Fruit fly (Drosophila melanogaster): ENCODE results near the gene CG31688.

Gene CG31688

DNA sequence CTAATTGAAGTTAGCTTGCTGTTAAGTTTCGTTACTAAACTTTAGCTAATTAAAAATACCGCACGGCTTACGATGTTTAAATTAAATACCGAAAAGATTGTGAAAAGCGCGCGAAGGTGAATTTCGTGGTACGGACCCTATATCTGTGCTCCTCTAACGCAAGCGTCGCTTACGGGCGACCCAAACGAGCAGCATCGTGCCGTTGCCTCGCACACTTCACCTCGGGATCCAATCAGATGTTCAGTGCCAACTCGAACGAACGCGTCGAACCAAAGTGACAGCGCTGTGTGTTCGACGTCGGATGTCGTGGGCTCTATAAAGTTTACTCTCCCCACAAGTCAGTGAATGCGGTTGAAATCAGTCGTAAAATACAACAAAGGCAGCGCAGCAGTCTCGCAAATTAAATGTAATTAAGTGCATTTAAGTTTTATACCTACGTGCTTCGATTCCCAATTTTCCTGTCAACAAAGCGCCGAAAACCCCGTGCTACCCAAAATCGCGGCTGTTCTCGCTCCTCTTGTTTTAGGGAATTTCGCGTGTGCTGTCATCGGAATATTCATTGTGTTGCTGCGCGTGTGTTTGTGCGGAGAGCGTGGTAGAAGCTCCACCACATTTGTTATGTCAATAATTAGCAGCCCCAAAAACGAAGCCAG, 2.9 kb downstream of the CG31688 start (continued):
- no peak for TF ChIP-seq CG6854 (GFP tag; optimal IDR thresholded peaks at IDR 0.05)
- no peak for TF ChIP-seq jumu (GFP tag; optimal IDR thresholded peaks at IDR 0.05)
- TF ChIP-seq Fer2 (tag; optimal IDR thresholded peaks at IDR 0.05): no peak
- TF ChIP-seq CG10565 (GFP tag; optimal IDR thresholded peaks at IDR 0.05): no peak
- TF ChIP-seq Optix (GFP tag; IDR thresholded peaks at IDR 0.05): no peak
- no peak for TF ChIP-seq Oaz (GFP tag; IDR thresholded peaks at IDR 0.05)
- no peak for TF ChIP-seq chn (GFP tag; optimal IDR thresholded peaks at IDR 0.05)
- TF ChIP-seq Dll (GFP tag; IDR thresholded peaks at IDR 0.05; ENCODE audit: partially characterized antibody): peak; percentile 35; the same call in 1 of the 4 replicates
- no peak for TF ChIP-seq CG1603 (tag; optimal IDR thresholded peaks at IDR 0.05)
- TF ChIP-seq odd (GFP tag; optimal IDR thresholded peaks at IDR 0.05): peak; percentile 16
- no peak for TF ChIP-seq CG8924 (tag; optimal IDR thresholded peaks at IDR 0.05)
- peak; percentile 40 for TF ChIP-seq HmgZ (tag; optimal IDR thresholded peaks at IDR 0.05)
- TF ChIP-seq CG4617 (GFP tag; optimal IDR thresholded peaks at IDR 0.05; ENCODE audit: borderline replicate concordance): no peak
- TF ChIP-seq Hmr (GFP tag; optimal IDR thresholded peaks at IDR 0.05): peak; percentile 17
- peak; percentile 42 for TF ChIP-seq nau (GFP tag; optimal IDR thresholded peaks at IDR 0.05)
- peak; percentile 16 for TF ChIP-seq CG12659 (GFP tag; optimal IDR thresholded peaks at IDR 0.05)
- no peak for TF ChIP-seq disco-r (GFP tag; optimal IDR thresholded peaks at IDR 0.05)
- TF ChIP-seq Doc3 (GFP tag; IDR thresholded peaks at IDR 0.05; ENCODE audit: partially characterized antibody): 0 out of 3 replicates have a peak, but pooled peaks have one; percentile 9
- peak; percentile 93 for TF ChIP-seq CG1832 (GFP tag; optimal IDR thresholded peaks at IDR 0.05)
- TF ChIP-seq CG3281 (GFP tag; optimal IDR thresholded peaks at IDR 0.05): peak; percentile 61
- peak; percentile 0 for TF ChIP-seq trem (tag; optimal IDR thresholded peaks at IDR 0.05)
- TF ChIP-seq so (GFP tag; IDR thresholded peaks at IDR 0.05): no peak

DNA sequence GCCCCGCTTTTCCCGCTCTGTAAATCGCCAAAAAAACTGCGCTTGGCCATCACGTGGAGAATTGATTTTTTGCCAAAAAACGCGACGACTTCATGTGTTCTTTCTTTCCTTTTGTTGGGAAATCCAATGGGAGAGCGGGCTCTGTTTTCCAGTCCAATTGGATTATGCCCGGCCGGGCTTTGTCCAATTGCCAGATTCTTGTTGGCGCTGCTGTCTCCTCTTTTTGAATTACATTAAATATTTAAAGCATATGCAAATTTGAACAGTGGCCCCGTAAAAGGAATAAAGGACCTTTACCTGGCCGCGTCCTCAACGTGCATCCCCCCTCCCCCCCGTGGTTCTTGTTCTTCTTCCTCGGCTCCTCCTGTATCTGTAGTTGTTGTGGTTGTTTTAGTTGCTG, 3.5 kb downstream of the CG31688 start:
- TF ChIP-seq ranshi (GFP tag; IDR thresholded peaks at IDR 0.05) (no peak), CG7372 (GFP tag; IDR thresholded peaks at IDR 0.05) (no peak), insv (GFP tag; optimal IDR thresholded peaks at IDR 0.05) (peak; percentile 15 to 87), vvl (GFP tag; IDR thresholded peaks at IDR 0.05) (no peak), grn (GFP tag; optimal IDR thresholded peaks at IDR 0.05) (no peak), Doc3 (GFP tag; IDR thresholded peaks at IDR 0.05; ENCODE audit: partially characterized antibody) (no peak), toy (GFP tag; IDR thresholded peaks at IDR 0.05) (no peak), Ets65A (GFP tag) (peak; percentile 56), row (GFP tag; IDR thresholded peaks at IDR 0.05) (no peak), onecut (GFP tag; IDR thresholded peaks at IDR 0.05) (0 out of 2 replicates have a peak, but pooled peaks have one; percentile 10)

DNA sequence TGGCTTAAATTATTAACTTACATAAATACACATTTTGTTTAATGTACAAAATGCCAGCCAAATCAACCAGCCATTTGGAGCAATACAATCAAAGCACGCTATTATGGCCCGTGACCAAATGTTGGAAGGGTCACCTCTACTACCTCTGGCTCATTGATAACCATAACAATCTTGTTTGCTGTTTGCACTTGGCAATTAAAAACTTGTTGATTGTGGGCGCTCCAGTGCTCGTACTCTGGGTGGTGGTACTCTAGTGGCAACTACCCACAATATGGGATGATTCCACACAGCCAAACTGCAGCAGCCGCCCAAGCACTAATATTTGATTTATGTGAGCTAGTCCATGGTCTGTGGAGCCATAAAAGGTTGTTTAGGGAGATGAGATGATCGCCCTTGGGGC, 5.2 kb downstream of the CG31688 start:
- TF ChIP-seq al (GFP tag; IDR thresholded peaks at IDR 0.05): no peak
- TF ChIP-seq Camta (GFP tag; optimal IDR thresholded peaks at IDR 0.05): no peak
- no peak for TF ChIP-seq twi (tag; optimal IDR thresholded peaks at IDR 0.05)
- no peak for TF ChIP-seq CG8290 (GFP tag; optimal IDR thresholded peaks at IDR 0.05)
- TF ChIP-seq CG8290 (tag; optimal IDR thresholded peaks at IDR 0.05): peak in 1 of 2 experiments; percentile 28
- TF ChIP-seq CG7786 (GFP tag; optimal IDR thresholded peaks at IDR 0.05): no peak
- TF ChIP-seq gfzf (GFP tag; optimal IDR thresholded peaks at IDR 0.05): no peak
- no peak for TF ChIP-seq CG6175 (GFP tag; IDR thresholded peaks at IDR 0.05)
- no peak for TF ChIP-seq CG6765 (GFP tag; optimal IDR thresholded peaks at IDR 0.05)
- TF ChIP-seq CG31224 (GFP tag; IDR thresholded peaks at IDR 0.05): no peak
- no peak for TF ChIP-seq Atf3 (GFP tag; optimal IDR thresholded peaks at IDR 0.05)
- no peak for TF ChIP-seq pb (GFP tag; optimal IDR thresholded peaks at IDR 0.05)
- TF ChIP-seq Hmx (GFP tag; optimal IDR thresholded peaks at IDR 0.05): no peak
- no peak for TF ChIP-seq sc (optimal IDR thresholded peaks at IDR 0.05)
- peak; percentile 14 for TF ChIP-seq sc (GFP tag; optimal IDR thresholded peaks at IDR 0.05)
- no peak for TF ChIP-seq crol (GFP tag; IDR thresholded peaks at IDR 0.05)
- TF ChIP-seq tx (GFP tag; optimal IDR thresholded peaks at IDR 0.05): no peak
- TF ChIP-seq CG2199 (GFP tag; IDR thresholded peaks at IDR 0.05): no peak
- TF ChIP-seq wor (GFP tag; IDR thresholded peaks at IDR 0.05): no peak
- no peak for TF ChIP-seq CG5245 (GFP tag; optimal IDR thresholded peaks at IDR 0.05)
